Fruit fly (Drosophila melanogaster) whole organism, adult: ENCODE measurements around the gene GlcAT-P.
"Not testable (repeated sequence)": the region's sequence is repeated elsewhere in the genome, so short reads cannot be mapped to it uniquely, and the experiment has no call there.

ENCODE experiments used
- CG11617 ChIP-seq: fragments of 200-800 bp; sonication (Bioruptor generic); optimal IDR thresholded peaks from 2 replicates; lab custom pipeline; 2017; ENCODE audit warnings: mild to moderate bottlenecking, missing biosample characterization, missing genetic modification reagents, missing genetic modification characterization
- CG12768 ChIP-seq: fragments of 200-800 bp; sonication (Bioruptor generic); optimal IDR thresholded peaks from 2 replicates; lab custom pipeline; 2017; ENCODE audit warnings: missing biosample characterization, missing genetic modification characterization, mild to moderate bottlenecking, moderate library complexity, missing genetic modification reagents
- CG14711 ChIP-seq: fragments of 200-800 bp; sonication (Bioruptor generic); optimal IDR thresholded peaks from 2 replicates; lab custom pipeline; 2018; ENCODE audit warnings: missing biosample characterization, mild to moderate bottlenecking, missing genetic modification characterization, moderate library complexity
- CG1620 ChIP-seq: fragments of 200-800 bp; sonication (Bioruptor generic); optimal IDR thresholded peaks from 2 replicates; lab custom pipeline; 2016; ENCODE audit warnings: missing biosample characterization, missing genetic modification characterization
- CG33017 ChIP-seq: fragments of 200-800 bp; sonication (Bioruptor generic); optimal IDR thresholded peaks from 2 replicates; lab custom pipeline; 2018; ENCODE audit warnings: missing biosample characterization, mild to moderate bottlenecking, missing genetic modification characterization, moderate library complexity
- CG5204 ChIP-seq: fragments of 200-800 bp; sonication (Bioruptor generic); optimal IDR thresholded peaks from 2 replicates; lab custom pipeline; 2016; ENCODE audit warnings: missing biosample characterization, missing genetic modification characterization
- CG7045 ChIP-seq: fragments of 200-800 bp; sonication (Bioruptor generic); optimal IDR thresholded peaks from 2 replicates; lab custom pipeline; 2017; ENCODE audit warnings: missing biosample characterization, mild to moderate bottlenecking, missing genetic modification characterization
- CG7101 ChIP-seq: fragments of 200-800 bp; sonication (Bioruptor generic); optimal IDR thresholded peaks from 2 replicates; lab custom pipeline; 2018; ENCODE audit warnings: missing biosample characterization, mild to moderate bottlenecking, missing genetic modification characterization, moderate library complexity
- Clk ChIP-seq: fragments of 200-800 bp; sonication (Bioruptor generic); optimal IDR thresholded peaks from 2 replicates; lab custom pipeline; 2017; ENCODE audit warnings: missing biosample characterization, missing genetic modification characterization
- Crg-1 ChIP-seq: fragments of 200-800 bp; sonication (Bioruptor generic); optimal IDR thresholded peaks from 2 replicates; lab custom pipeline; 2016; ENCODE audit warnings: missing biosample characterization, missing genetic modification characterization
- Mnt ChIP-seq: fragments of 200-800 bp; sonication (Bioruptor generic); optimal IDR thresholded peaks from 2 replicates; lab custom pipeline; 2016; ENCODE audit warnings: missing biosample characterization, mild to moderate bottlenecking, missing genetic modification characterization
- bab1 ChIP-seq: fragments of 200-800 bp; sonication (Bioruptor generic); optimal IDR thresholded peaks from 3 replicates; lab custom pipeline; 2019; ENCODE audit warnings: missing biosample characterization, mild to moderate bottlenecking, missing genetic modification characterization, moderate library complexity
- cic ChIP-seq: fragments of 200-800 bp; sonication (Bioruptor generic); optimal IDR thresholded peaks from 2 replicates; lab custom pipeline; 2017; ENCODE audit warnings: missing biosample characterization, mild to moderate bottlenecking, missing genetic modification characterization, moderate library complexity
- cnc ChIP-seq, 2 experiments: fragments of >200 bp; optimal IDR thresholded peaks; 2 replicates each; lab custom pipeline; 2017
- kay ChIP-seq: fragments of 200-800 bp; sonication (Bioruptor generic); peaks from one replicate; lab custom pipeline; 2016; ENCODE audit warnings: missing biosample characterization, missing genetic modification characterization, borderline replicate concordance
- ovo ChIP-seq: fragments of 200-800 bp; sonication (Bioruptor generic); optimal IDR thresholded peaks from 2 replicates; lab custom pipeline; 2016; ENCODE audit warnings: missing biosample characterization, missing genetic modification characterization
- pad ChIP-seq: fragments of 200-800 bp; sonication (Bioruptor generic); optimal IDR thresholded peaks from 3 replicates; lab custom pipeline; 2017; ENCODE audit warnings: missing biosample characterization, missing genetic modification characterization, mild to moderate bottlenecking, moderate library complexity, missing genetic modification reagents
- tj ChIP-seq: fragments of 200-800 bp; sonication (Bioruptor generic); optimal IDR thresholded peaks from 3 replicates; lab custom pipeline; 2017; ENCODE audit warnings: missing biosample characterization, mild to moderate bottlenecking, missing genetic modification characterization, moderate library complexity
- toe ChIP-seq: fragments of 200-800 bp; sonication (Bioruptor generic); optimal IDR thresholded peaks from 2 replicates; lab custom pipeline; 2016; ENCODE audit warnings: missing biosample characterization, missing genetic modification characterization

Gene GlcAT-P

dm6 chr3L:11136349-11136748 lies 61.0 kb downstream of the GlcAT-P start:
- no peak for TF ChIP-seq CG33017 (tag; lab: Kevin White, UChicago)
- no peak for TF ChIP-seq Clk
- no peak for TF ChIP-seq toe (GFP tag; lab: Kevin White, UChicago)
- no peak for TF ChIP-seq Crg-1
- no peak for TF ChIP-seq CG11617
- no peak for TF ChIP-seq cnc (optimal IDR thresholded peaks at IDR 0.05; lab: Kevin White, UChicago)
- no peak for TF ChIP-seq Mnt
- TF ChIP-seq CG7101 (tag; lab: Kevin White, UChicago) = no peak
- TF ChIP-seq tj (GFP tag; lab: Kevin White, UChicago) = no peak
- TF ChIP-seq kay (GFP tag; lab: Kevin White, UChicago) = no peak
- no peak for TF ChIP-seq CG1620 (GFP tag; lab: Kevin White, UChicago)
- TF ChIP-seq CG14711 (tag; lab: Kevin White, UChicago) = no peak
- TF ChIP-seq CG5204 (GFP tag; lab: Kevin White, UChicago) = no peak
- no peak for TF ChIP-seq pad
- no peak for TF ChIP-seq bab1
- TF ChIP-seq CG12768 (GFP tag; lab: Kevin White, UChicago) = no peak
- no peak for TF ChIP-seq CG7045 (GFP tag; lab: Kevin White, UChicago)
- TF ChIP-seq ovo (GFP tag; lab: Kevin White, UChicago) = no peak

DNA sequence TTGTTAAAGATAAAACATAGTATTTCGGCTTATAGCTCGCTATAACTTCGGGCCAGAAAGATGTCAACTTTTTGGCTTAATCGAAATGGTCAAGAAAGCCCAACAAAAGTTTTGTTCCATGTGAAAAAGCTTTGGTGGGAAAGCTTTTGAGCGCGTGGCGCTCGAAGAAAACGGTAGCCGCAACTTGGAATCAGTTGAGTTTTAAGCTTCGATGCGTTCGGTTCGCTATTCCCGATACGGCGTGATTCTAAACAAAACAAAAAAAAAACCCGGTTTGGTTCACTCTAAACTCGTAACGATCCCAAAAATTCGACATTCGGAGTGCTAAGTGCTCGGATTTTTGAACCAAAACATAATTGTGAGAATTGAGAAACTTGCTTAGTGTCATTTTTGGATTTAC lies 61.5 kb downstream of the GlcAT-P start, which contains the start of gene IRSp53:
Gene IRSp53 (plus strand): TSS at position 204 of the 400 bp plus-strand sequence.
- peak; percentile 46 for TF ChIP-seq Mnt
- TF ChIP-seq CG12768 (GFP tag; lab: Kevin White, UChicago) = no peak
- TF ChIP-seq CG33017 (tag; lab: Kevin White, UChicago) = no peak
- peak; percentile 66 for TF ChIP-seq kay (GFP tag; lab: Kevin White, UChicago)
- TF ChIP-seq Crg-1 = no peak
- no peak for TF ChIP-seq pad
- no peak for TF ChIP-seq ovo (GFP tag; lab: Kevin White, UChicago)
- TF ChIP-seq bab1 = peak; percentile 69
- no peak for TF ChIP-seq tj (GFP tag; lab: Kevin White, UChicago)
- no peak for TF ChIP-seq CG11617
- TF ChIP-seq CG7045 (GFP tag; lab: Kevin White, UChicago) = no peak
- TF ChIP-seq CG1620 (GFP tag; lab: Kevin White, UChicago) = no peak
- peak; percentile 4 for TF ChIP-seq CG7101 (tag; lab: Kevin White, UChicago)
- no peak for TF ChIP-seq cic (GFP tag; lab: Kevin White, UChicago)
- TF ChIP-seq CG5204 (GFP tag; lab: Kevin White, UChicago) = no peak

dm6 chr3L:11134886-11135285 lies 62.5 kb downstream of the GlcAT-P start, which contains the start of gene CG14143:
Gene CG14143 (plus strand): TSS chr3L:11134987.
- not testable (repeated sequence) for TF ChIP-seq CG7101 (tag; lab: Kevin White, UChicago); CG5204 (GFP tag; lab: Kevin White, UChicago); Crg-1

DNA sequence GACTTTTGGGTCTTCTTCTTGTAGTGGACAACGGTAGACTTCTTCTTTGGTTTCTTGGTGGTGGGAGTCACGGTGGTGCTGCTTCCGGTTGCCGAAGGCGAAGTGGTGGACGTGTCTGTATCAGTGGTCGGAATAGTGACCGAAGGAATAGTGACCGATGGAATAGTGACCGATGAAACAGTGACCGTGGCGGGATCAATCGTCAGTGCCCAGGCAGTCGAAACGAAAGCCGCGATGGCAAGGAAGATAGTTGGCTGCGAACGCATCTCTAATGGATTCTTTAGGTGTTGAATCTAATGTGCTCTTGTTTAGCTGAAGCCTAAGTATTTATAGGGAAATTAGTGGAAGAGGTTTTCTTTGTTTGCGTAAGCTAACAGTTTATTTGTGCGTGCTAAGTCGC lies 65.3 kb downstream of the GlcAT-P start, which contains the start of gene CG32074:
Gene CG32074 (minus strand): TSS at position 268 of the 400 bp plus-strand sequence.
- not testable (repeated sequence) for TF ChIP-seq CG7045 (GFP tag; lab: Kevin White, UChicago); ovo (GFP tag; lab: Kevin White, UChicago); Clk

- no peak for TF ChIP-seq cic (GFP tag; lab: Kevin White, UChicago)
- no peak for TF ChIP-seq toe (GFP tag; lab: Kevin White, UChicago)
- TF ChIP-seq CG12768 (GFP tag; lab: Kevin White, UChicago) = no peak
- no peak for TF ChIP-seq ovo (GFP tag; lab: Kevin White, UChicago)
- no peak for TF ChIP-seq cnc (optimal IDR thresholded peaks at IDR 0.05; lab: Kevin White, UChicago)
- no peak for TF ChIP-seq CG7045 (GFP tag; lab: Kevin White, UChicago)
- TF ChIP-seq CG7101 (tag; lab: Kevin White, UChicago) = no peak
- TF ChIP-seq CG33017 (tag; lab: Kevin White, UChicago) = no peak
Measured at dm6 chr3L:11130535-11130934, 66.8 kb downstream of the GlcAT-P start, which contains the start of gene nol. Gene nol (plus strand): TSS chr3L:11130835.
